Worm (Caenorhabditis elegans) whole organism, L3 larva: Measurements from ENCODE around the gene dnj-1.

Experiments
- ceh-16 ChIP-seq: sonication (generic microtip); optimal IDR thresholded peaks from 2 replicates; lab custom pipeline; 2017; ENCODE audit warnings: missing biosample characterization, missing genetic modification characterization
- sea-2 ChIP-seq: fragments of 150-350 bp; sonication (generic microtip); optimal IDR thresholded peaks from 4 replicates; lab custom pipeline; 2014; ENCODE audit warnings: missing biosample characterization, missing genetic modification reagents, missing genetic modification characterization

DNA sequence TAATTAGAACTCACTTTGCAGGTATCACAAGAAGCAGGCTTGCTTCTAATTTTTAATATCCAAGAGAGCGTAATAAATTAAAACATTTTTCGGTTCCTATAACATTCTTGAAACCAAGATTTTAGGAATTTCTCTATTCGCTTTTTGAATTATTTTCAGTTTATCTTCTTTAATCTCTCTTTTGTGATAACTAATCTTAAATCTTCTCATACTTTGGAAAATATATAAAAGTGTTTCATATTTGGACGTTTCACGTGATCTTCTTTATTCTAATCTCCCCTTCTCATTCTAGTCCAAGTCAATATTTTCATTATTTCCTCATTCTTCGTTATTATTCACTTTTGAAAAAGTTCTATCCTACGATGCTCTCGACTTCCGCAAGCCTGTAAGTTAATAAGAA lies 37.3 kb upstream of the dnj-1 start, which contains the start of gene F54D1.1:
- no peak for TF ChIP-seq sea-2
- TF ChIP-seq ceh-16: no peak
